Worm (Caenorhabditis elegans): Measurements from ENCODE around the gene nep-8.

DNA sequence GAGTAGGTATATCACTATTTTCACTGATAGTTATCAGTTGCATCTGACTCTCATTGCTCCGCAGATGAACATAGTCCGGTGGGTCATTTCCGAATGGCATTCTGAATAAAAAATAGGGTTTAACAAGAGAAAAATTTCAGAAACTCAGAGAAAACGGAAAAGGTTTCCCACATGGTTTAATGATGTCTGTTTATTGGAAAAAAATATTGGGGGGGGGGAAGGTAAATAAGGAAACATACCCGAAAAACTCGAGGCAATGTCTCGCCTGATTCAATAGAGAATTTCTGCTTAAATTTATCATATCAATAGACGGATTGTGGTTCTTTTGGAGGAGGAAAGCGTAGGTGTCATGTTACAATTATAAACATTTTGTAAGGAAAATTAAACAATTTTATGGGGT is 21.8 kb downstream of the nep-8 start, which contains the start of gene nep-11:
- TF ChIP-seq klf-2 (GFP tag; conservative IDR thresholded peaks at IDR 0.05) (no peak), ztf-29 (GFP tag; IDR thresholded peaks at IDR 0.05) (no peak), ref-1 (GFP tag; conservative IDR thresholded peaks at IDR 0.05) (no peak), cog-1 (tag; optimal IDR thresholded peaks at IDR 0.05) (no peak), tab-1 (GFP tag; IDR thresholded peaks at IDR 0.05) (no peak), ztf-23 (GFP tag; IDR thresholded peaks at IDR 0.05) (no peak), T22C8.4 (GFP tag; IDR thresholded peaks at IDR 0.05) (no peak), flt-1 (GFP tag; IDR thresholded peaks at IDR 0.05) (no peak), med-1 (GFP tag; optimal IDR thresholded peaks at IDR 0.05; ENCODE audit: insufficient read depth) (no peak)

Measured in whole organism, midembryonic.